Fruit fly (Drosophila melanogaster) whole organism, prepupa: ENCODE measurements around the gene beta-PheRS.
A peak's percentile ranks its signal among the peaks of the same experiment; 100 is the strongest.

Source experiments
- Blimp-1 ChIP-seq: fragments of 200-800 bp; sonication (Bioruptor generic); optimal IDR thresholded peaks from 3 replicates; lab custom pipeline; 2017; ENCODE audit warnings: missing biosample characterization, missing genetic modification characterization, mild to moderate bottlenecking, moderate library complexity, missing genetic modification reagents
- CG10669 ChIP-seq: fragments of 200-800 bp; sonication (Bioruptor generic); optimal IDR thresholded peaks from 3 replicates; lab custom pipeline; 2018; ENCODE audit warnings: missing biosample characterization, mild to moderate bottlenecking, missing genetic modification characterization, moderate library complexity
- CG11294 ChIP-seq: fragments of 200-800 bp; sonication (Bioruptor generic); IDR thresholded peaks from 2 replicates; pipeline ENCODE4 v1.3.6; 2022; ENCODE audit warnings: missing biosample characterization, missing genetic modification characterization
- CG11762 ChIP-seq: fragments of 200-800 bp; sonication (Bioruptor generic); optimal IDR thresholded peaks from 3 replicates; lab custom pipeline; 2016; ENCODE audit warnings: missing biosample characterization, missing genetic modification characterization; ENCODE audit not compliant: insufficient read depth
- CG11902 ChIP-seq: fragments of 200-800 bp; sonication (Bioruptor generic); optimal IDR thresholded peaks from 3 replicates; lab custom pipeline; 2016; ENCODE audit warnings: missing biosample characterization, missing genetic modification characterization
- CG15336 ChIP-seq: fragments of 200-800 bp; sonication (Bioruptor generic); IDR thresholded peaks from 2 replicates; pipeline ENCODE4 v1.3.6; 2022; ENCODE audit warnings: missing biosample characterization, missing genetic modification characterization
- CG1621 ChIP-seq: fragments of 200-800 bp; sonication (Bioruptor generic); optimal IDR thresholded peaks from 3 replicates; lab custom pipeline; 2018; ENCODE audit warnings: missing biosample characterization, mild to moderate bottlenecking, missing genetic modification characterization
- CG16779 ChIP-seq: fragments of 200-800 bp; sonication (Bioruptor generic); optimal IDR thresholded peaks from 3 replicates; lab custom pipeline; 2017; ENCODE audit warnings: missing biosample characterization, mild to moderate bottlenecking, missing genetic modification characterization
- CG3032 ChIP-seq: fragments of 200-800 bp; optimal IDR thresholded peaks from 2 replicates; lab custom pipeline; 2019; ENCODE audit warnings: missing biosample characterization, mild to moderate bottlenecking, missing genetic modification characterization, moderate library complexity
- CG31627 ChIP-seq: fragments of 200-800 bp; sonication (Bioruptor generic); optimal IDR thresholded peaks from 3 replicates; lab custom pipeline; 2016; ENCODE audit warnings: missing biosample characterization, missing genetic modification characterization
- CG32006 ChIP-seq: fragments of 200-800 bp; sonication (Bioruptor generic); optimal IDR thresholded peaks from 3 replicates; lab custom pipeline; 2017; ENCODE audit warnings: missing biosample characterization, mild to moderate bottlenecking, missing genetic modification characterization
- CG34406 ChIP-seq: fragments of 200-800 bp; sonication (Bioruptor generic); optimal IDR thresholded peaks from 3 replicates; lab custom pipeline; 2016; ENCODE audit warnings: missing biosample characterization, missing genetic modification characterization
- CG3919 ChIP-seq: fragments of 200-800 bp; sonication (Bioruptor generic); optimal IDR thresholded peaks from 3 replicates; lab custom pipeline; 2016; ENCODE audit warnings: missing biosample characterization, missing genetic modification characterization
- CG4318 ChIP-seq: fragments of 200-800 bp; sonication (Bioruptor generic); optimal IDR thresholded peaks from 3 replicates; lab custom pipeline; 2017; ENCODE audit warnings: missing biosample characterization, mild to moderate bottlenecking, missing genetic modification characterization
- CG6163 ChIP-seq: fragments of 200-800 bp; sonication (Bioruptor generic); IDR thresholded peaks from 3 replicates; pipeline ENCODE4 v1.3.6; 2022; ENCODE audit warnings: missing biosample characterization, missing genetic modification characterization
- CG6276 ChIP-seq: fragments of 200-800 bp; sonication (Bioruptor generic); optimal IDR thresholded peaks from 2 replicates; lab custom pipeline; 2017; ENCODE audit warnings: missing biosample characterization, mild to moderate bottlenecking, missing genetic modification characterization
- CG6808 ChIP-seq: fragments of 200-800 bp; sonication (Bioruptor generic); optimal IDR thresholded peaks from 3 replicates; lab custom pipeline; 2017; ENCODE audit warnings: missing biosample characterization, missing genetic modification characterization, mild to moderate bottlenecking, moderate library complexity, missing genetic modification reagents
- CG6854 ChIP-seq: fragments of 200-800 bp; sonication (Bioruptor generic); optimal IDR thresholded peaks from 2 replicates; lab custom pipeline; 2017; ENCODE audit warnings: missing biosample characterization, mild to moderate bottlenecking, missing genetic modification characterization
- CG7368 ChIP-seq: fragments of 200-800 bp; sonication (Bioruptor generic); optimal IDR thresholded peaks from 3 replicates; lab custom pipeline; 2016; ENCODE audit warnings: missing biosample characterization, missing genetic modification characterization
- CG9139 ChIP-seq: fragments of 200-800 bp; sonication (Bioruptor generic); optimal IDR thresholded peaks from 3 replicates; lab custom pipeline; 2017; ENCODE audit warnings: missing biosample characterization, mild to moderate bottlenecking, missing genetic modification characterization
- Eip75B ChIP-seq: fragments of 200-800 bp; sonication (Bioruptor generic); optimal IDR thresholded peaks from 3 replicates; lab custom pipeline; 2016; ENCODE audit warnings: missing biosample characterization, missing genetic modification characterization
- Eip78C ChIP-seq: fragments of 200-800 bp; sonication (Bioruptor generic); peaks from one replicate; lab custom pipeline; 2016; ENCODE audit warnings: missing biosample characterization, missing genetic modification characterization
- Eip93F ChIP-seq: fragments of 200-800 bp; sonication (Bioruptor generic); optimal IDR thresholded peaks from 2 replicates; lab custom pipeline; 2016; ENCODE audit warnings: missing biosample characterization, mild to moderate bottlenecking, missing genetic modification characterization
- Ets21C ChIP-seq: fragments of 200-800 bp; sonication (Bioruptor generic); optimal IDR thresholded peaks from 3 replicates; lab custom pipeline; 2016; ENCODE audit warnings: missing biosample characterization, missing genetic modification characterization
- Ets96B ChIP-seq: fragments of 200-800 bp; optimal IDR thresholded peaks from 2 replicates; lab custom pipeline; 2019; ENCODE audit warnings: missing biosample characterization, mild to moderate bottlenecking, missing genetic modification characterization, moderate library complexity
- Gug ChIP-seq: fragments of 200-800 bp; sonication (Bioruptor generic); IDR thresholded peaks from 2 replicates; pipeline ENCODE4 v1.3.6; 2022; ENCODE audit warnings: missing biosample characterization, missing genetic modification characterization
- Hr38 ChIP-seq: sonication (Bioruptor generic); optimal IDR thresholded peaks from 2 replicates; lab custom pipeline; 2016; ENCODE audit warnings: missing biosample characterization, missing genetic modification characterization
- Hr39 ChIP-seq: fragments of 200-800 bp; sonication (Bioruptor generic); optimal IDR thresholded peaks from 2 replicates; lab custom pipeline; 2016; ENCODE audit warnings: missing biosample characterization, missing genetic modification characterization
- Hr4 ChIP-seq: fragments of 200-800 bp; sonication (Bioruptor generic); optimal IDR thresholded peaks from 3 replicates; lab custom pipeline; 2016; ENCODE audit warnings: missing biosample characterization, missing genetic modification characterization
- Lpt ChIP-seq: fragments of 200-800 bp; sonication (Bioruptor generic); optimal IDR thresholded peaks from 3 replicates; lab custom pipeline; 2016; ENCODE audit warnings: missing biosample characterization, missing genetic modification characterization
- Met ChIP-seq: fragments of 200-800 bp; sonication (Bioruptor generic); optimal IDR thresholded peaks from 3 replicates; lab custom pipeline; 2016; ENCODE audit warnings: missing biosample characterization, missing genetic modification characterization
- OdsH ChIP-seq: fragments of 200-800 bp; sonication (Bioruptor generic); optimal IDR thresholded peaks from 3 replicates; lab custom pipeline; 2016; ENCODE audit warnings: missing biosample characterization, missing genetic modification characterization
- Sox102F ChIP-seq: fragments of 200-800 bp; sonication (Bioruptor generic); optimal IDR thresholded peaks from 2 replicates; lab custom pipeline; 2016; ENCODE audit warnings: missing biosample characterization, mild to moderate bottlenecking, missing genetic modification characterization
- Sox14 ChIP-seq: fragments of 200-800 bp; sonication (Bioruptor generic); optimal IDR thresholded peaks from 3 replicates; lab custom pipeline; 2016; ENCODE audit warnings: missing biosample characterization, missing genetic modification characterization
- Sox15 ChIP-seq: fragments of 200-800 bp; sonication (Bioruptor generic); optimal IDR thresholded peaks from 3 replicates; lab custom pipeline; 2016; ENCODE audit warnings: missing biosample characterization, missing genetic modification characterization
- acj6 ChIP-seq: fragments of 200-800 bp; sonication (Bioruptor generic); optimal IDR thresholded peaks from 3 replicates; lab custom pipeline; 2016; ENCODE audit warnings: missing biosample characterization, missing genetic modification characterization
- cyc ChIP-seq: fragments of 200-800 bp; sonication (Bioruptor generic); optimal IDR thresholded peaks from 3 replicates; lab custom pipeline; 2016; ENCODE audit warnings: missing biosample characterization, missing genetic modification characterization
- dac ChIP-seq: fragments of 200-800 bp; sonication (Bioruptor generic); optimal IDR thresholded peaks from 2 replicates; lab custom pipeline; 2017; ENCODE audit warnings: missing biosample characterization, mild to moderate bottlenecking, missing genetic modification characterization
- eg ChIP-seq: fragments of 200-800 bp; sonication (Bioruptor generic); IDR thresholded peaks from 3 replicates; pipeline ENCODE4 v1.3.6; 2022; ENCODE audit warnings: missing biosample characterization, missing genetic modification characterization
- esn ChIP-seq: fragments of 200-800 bp; sonication (Bioruptor generic); optimal IDR thresholded peaks from 2 replicates; lab custom pipeline; 2016; ENCODE audit warnings: missing biosample characterization, mild to moderate bottlenecking, missing genetic modification characterization, moderate library complexity
- fd59A ChIP-seq: fragments of 200-800 bp; sonication (Bioruptor generic); optimal IDR thresholded peaks from 2 replicates; lab custom pipeline; 2017; ENCODE audit warnings: missing biosample characterization, mild to moderate bottlenecking, missing genetic modification characterization, missing genetic modification reagents
- lz ChIP-seq: fragments of 200-800 bp; sonication (Bioruptor generic); optimal IDR thresholded peaks from 3 replicates; lab custom pipeline; 2016; ENCODE audit warnings: missing biosample characterization, missing genetic modification characterization
- net ChIP-seq: fragments of 200-800 bp; sonication (Bioruptor generic); optimal IDR thresholded peaks from 3 replicates; lab custom pipeline; 2016; ENCODE audit warnings: missing biosample characterization, missing genetic modification characterization
- pdm3 ChIP-seq: fragments of 200-800 bp; sonication (Bioruptor generic); optimal IDR thresholded peaks from 3 replicates; lab custom pipeline; 2016; ENCODE audit warnings: missing biosample characterization, missing genetic modification characterization
- salr ChIP-seq, 2 experiments: fragments of 200-800 bp; sonication (Bioruptor generic); optimal IDR thresholded peaks; 3 replicates each; lab custom pipeline; 2016 to 2018; ENCODE audit warnings: missing biosample characterization in 2 of 2, missing genetic modification characterization in 2 of 2, mild to moderate bottlenecking in 1 of 2
- spab ChIP-seq: fragments of 200-800 bp; sonication (Bioruptor generic); optimal IDR thresholded peaks from 2 replicates; lab custom pipeline; 2017; ENCODE audit warnings: missing biosample characterization, mild to moderate bottlenecking, missing genetic modification characterization, missing genetic modification reagents
- topi ChIP-seq: fragments of 200-800 bp; sonication (Bioruptor generic); optimal IDR thresholded peaks from 3 replicates; lab custom pipeline; 2016; ENCODE audit warnings: missing biosample characterization, missing genetic modification characterization
- vri ChIP-seq: fragments of 200-800 bp; sonication (Bioruptor generic); optimal IDR thresholded peaks from 3 replicates; lab custom pipeline; 2016; ENCODE audit warnings: missing biosample characterization, mild to moderate bottlenecking, missing genetic modification characterization

The beta-PheRS gene

dm6 chr3R:24205234-24205894, 47.1 kb downstream of the beta-PheRS start:
- TF ChIP-seq CG6854 (GFP tag; lab: Kevin White, UChicago) = peak; percentile 15
- no peak for TF ChIP-seq topi (GFP tag; lab: Kevin White, UChicago)
- peak; percentile 6 for TF ChIP-seq vri (GFP tag; lab: Kevin White, UChicago)
- TF ChIP-seq Blimp-1 (GFP tag; lab: Kevin White, UChicago) = peak; percentile 80

- TF ChIP-seq acj6 (GFP tag; lab: Kevin White, UChicago) = peak; percentile 11
- peak; percentile 40 for TF ChIP-seq pdm3
- peak; percentile 49 for TF ChIP-seq CG6276 (GFP tag; lab: Kevin White, UChicago)
- no peak for TF ChIP-seq CG10669 (GFP tag; lab: Kevin White, UChicago)
- TF ChIP-seq esn (GFP tag; lab: Kevin White, UChicago) = no peak
- no peak for TF ChIP-seq CG16779 (tag; lab: Kevin White, UChicago)
- no peak for TF ChIP-seq Blimp-1 (GFP tag; lab: Kevin White, UChicago)
- TF ChIP-seq cyc (GFP tag; lab: Kevin White, UChicago) = peak; percentile 16
- peak; percentile 16 for TF ChIP-seq Eip75B
- peak; percentile 66 for TF ChIP-seq dac (GFP tag; lab: Kevin White, UChicago)
- peak; percentile 84 for TF ChIP-seq CG4318 (GFP tag; lab: Kevin White, UChicago)
- TF ChIP-seq Eip93F (GFP tag; lab: Kevin White, UChicago) = no peak
- TF ChIP-seq Sox102F (GFP tag; lab: Kevin White, UChicago) = no peak
- peak; percentile 45 for TF ChIP-seq OdsH
- no peak for TF ChIP-seq CG6808 (GFP tag; lab: Kevin White, UChicago)
- TF ChIP-seq Hr38 = no peak
- peak; percentile 22; the same call in 1 of the 3 replicates for TF ChIP-seq eg (GFP tag; lab: Robert Waterston, UW)
- peak; percentile 19 for TF ChIP-seq Hr39 (GFP tag; lab: Kevin White, UChicago)
- TF ChIP-seq Hr4 = peak; percentile 82
- TF ChIP-seq CG15336 (GFP tag; lab: Robert Waterston, UW) = peak; percentile 68
- TF ChIP-seq fd59A (GFP tag; lab: Kevin White, UChicago) = no peak
- no peak for TF ChIP-seq spab (GFP tag; lab: Kevin White, UChicago)
- no peak for TF ChIP-seq topi (GFP tag; lab: Kevin White, UChicago)
- TF ChIP-seq CG3919 = peak; percentile 41
- peak; percentile 12 for TF ChIP-seq CG34406 (GFP tag; lab: Kevin White, UChicago)
- no peak for TF ChIP-seq CG7368 (GFP tag; lab: Kevin White, UChicago)
- peak; percentile 8 for TF ChIP-seq CG3032 (tag; lab: Kevin White, UChicago)
- TF ChIP-seq CG11762 (GFP tag; lab: Kevin White, UChicago) = no peak
- no peak for TF ChIP-seq CG11902
- TF ChIP-seq salr (GFP tag; optimal IDR thresholded peaks at IDR 0.05; lab: Kevin White, UChicago) = no peak
- TF ChIP-seq Met (GFP tag; lab: Kevin White, UChicago) = no peak
- TF ChIP-seq Ets96B (tag; lab: Kevin White, UChicago) = no peak
- peak; percentile 78 for TF ChIP-seq Eip78C (GFP tag; lab: Kevin White, UChicago)
- peak; percentile 5 for TF ChIP-seq lz (GFP tag; lab: Kevin White, UChicago)
- TF ChIP-seq CG11294 (GFP tag; lab: Robert Waterston, UW) = 0 out of 2 replicates have a peak, but pooled peaks have one; percentile 30
- TF ChIP-seq Gug (GFP tag; lab: Robert Waterston, UW) = no peak
- peak; percentile 10 for TF ChIP-seq net
- TF ChIP-seq CG9139 = no peak
- no peak for TF ChIP-seq Sox15 (GFP tag; lab: Kevin White, UChicago)
- peak; percentile 87 for TF ChIP-seq CG32006 (GFP tag; lab: Kevin White, UChicago)
- TF ChIP-seq CG6854 (GFP tag; lab: Kevin White, UChicago) = no peak
- peak; percentile 22 for TF ChIP-seq CG31627
- no peak for TF ChIP-seq Ets21C (GFP tag; lab: Kevin White, UChicago)
- peak; percentile 28 for TF ChIP-seq Lpt (GFP tag; lab: Kevin White, UChicago)
- no peak for TF ChIP-seq CG6163
- peak; percentile 32 for TF ChIP-seq Sox14 (GFP tag; lab: Kevin White, UChicago)
- no peak for TF ChIP-seq CG1621 (tag; lab: Kevin White, UChicago)
Observed at dm6 chr3R:24204022-24204421, 48.5 kb downstream of the beta-PheRS start.
